Worm (Caenorhabditis elegans) whole organism, L1 larva: ENCODE results near the gene F09B12.7.

Experiments used
- C34B4.2 ChIP-seq: sonication (generic microtip); optimal IDR thresholded peaks from 2 replicates; lab custom pipeline; 2017; ENCODE audit warnings: mild to moderate bottlenecking, missing genetic modification characterization, missing compliant biosample characterization
- Y116A8C.19 ChIP-seq: sonication (generic microtip); optimal IDR thresholded peaks from 2 replicates; lab custom pipeline; 2016; ENCODE audit warnings: missing compliant biosample characterization, missing genetic modification characterization, borderline replicate concordance
- aly-2 ChIP-seq: fragments of 150-350 bp; optimal IDR thresholded peaks from 2 replicates; lab custom pipeline; 2014; ENCODE audit warnings: missing biosample characterization, missing genetic modification characterization
- ceh-88 ChIP-seq: fragments of 200-800 bp; sonication (Bioruptor generic); IDR thresholded peaks from 2 replicates; pipeline ENCODE4 v1.3.6; 2022; ENCODE audit warnings: missing genetic modification characterization, missing compliant biosample characterization
- ceh-90 ChIP-seq: sonication (generic microtip); optimal IDR thresholded peaks from 2 replicates; lab custom pipeline; 2016; ENCODE audit warnings: missing genetic modification characterization, missing compliant biosample characterization
- ces-1 ChIP-seq: fragments of 150-350 bp; optimal IDR thresholded peaks from 2 replicates; lab custom pipeline; 2014; ENCODE audit warnings: missing biosample characterization, missing genetic modification reagents, missing genetic modification characterization
- dpl-1 ChIP-seq, 3 experiments: fragments of 150-350 bp in 2 of 3; sonication (generic microtip) in 1 of 3; optimal IDR thresholded peaks; 2 replicates each; lab custom pipeline; 2014 to 2017; ENCODE audit warnings: missing biosample characterization in 3 of 3, missing genetic modification characterization in 3 of 3, missing genetic modification reagents in 3 of 3
- dsc-1 ChIP-seq: sonication (generic microtip); optimal IDR thresholded peaks from 2 replicates; lab custom pipeline; 2016; ENCODE audit warnings: mild to moderate bottlenecking, missing genetic modification characterization, missing compliant biosample characterization
- efl-1 ChIP-seq, 4 experiments: fragments of 150-350 bp; optimal IDR thresholded peaks in 3 of 4; peaks in 1 of 4; 1 replicate in 1 of 4; 2 replicates in 3 of 4; lab custom pipeline; 2014; ENCODE audit warnings: missing biosample characterization in 2 of 4, missing genetic modification characterization in 2 of 4, missing genetic modification reagents in 2 of 4
- egl-27 ChIP-seq, 2 experiments: fragments of 150-350 bp in 1 of 2; sonication (generic microtip); optimal IDR thresholded peaks; 3 replicates each; lab custom pipeline; 2017 to 2018; ENCODE audit warnings: missing biosample characterization in 2 of 2, missing genetic modification characterization in 2 of 2, missing genetic modification reagents in 2 of 2
- elt-2 ChIP-seq: sonication (generic microtip); optimal IDR thresholded peaks from 2 replicates; lab custom pipeline; 2016; ENCODE audit warnings: missing genetic modification characterization, mild to moderate bottlenecking, inconsistent platforms, missing compliant biosample characterization, missing genetic modification reagents
- elt-3 ChIP-seq, 6 experiments: fragments of 150-350 bp in 1 of 6; sonication (generic microtip); optimal IDR thresholded peaks; 2 replicates each; lab custom pipeline; 2017 to 2018; ENCODE audit warnings: missing biosample characterization in 6 of 6, missing genetic modification characterization in 6 of 6, inconsistent platforms in 1 of 6
- ets-5 ChIP-seq: fragments of 200-800 bp; sonication (Bioruptor generic); IDR thresholded peaks from 2 replicates; pipeline ENCODE4 v1.3.6; 2022; ENCODE audit warnings: missing genetic modification characterization, missing compliant biosample characterization
- fkh-10 ChIP-seq: sonication (generic microtip); optimal IDR thresholded peaks from 2 replicates; lab custom pipeline; 2017; ENCODE audit warnings: missing biosample characterization, missing genetic modification reagents, missing genetic modification characterization
- fos-1 ChIP-seq: fragments of 150-350 bp; optimal IDR thresholded peaks from 2 replicates; lab custom pipeline; 2014; ENCODE audit warnings: missing biosample characterization, missing genetic modification characterization
- irx-1 ChIP-seq: sonication (generic microtip); optimal IDR thresholded peaks from 2 replicates; lab custom pipeline; 2016; ENCODE audit warnings: missing genetic modification characterization, missing compliant biosample characterization
- isw-1 ChIP-seq: fragments of 200-800 bp; sonication (Bioruptor generic); IDR thresholded peaks from 2 replicates; pipeline ENCODE4 v1.3.6; 2022; ENCODE audit warnings: missing genetic modification characterization, missing compliant biosample characterization
- lin-14 ChIP-seq: fragments of 200-800 bp; sonication (Bioruptor generic); optimal IDR thresholded peaks from 2 replicates; lab custom pipeline; 2018; ENCODE audit warnings: mild to moderate bottlenecking, missing genetic modification characterization, moderate library complexity, missing compliant biosample characterization
- lin-15B ChIP-seq: fragments of 150-350 bp; sonication (generic microtip); optimal IDR thresholded peaks from 3 replicates; lab custom pipeline; 2014; ENCODE audit warnings: missing biosample characterization, missing genetic modification characterization
- lin-35 ChIP-seq, 2 experiments: fragments of 150-350 bp; optimal IDR thresholded peaks; 2 replicates each; lab custom pipeline; 2014; ENCODE audit warnings: missing biosample characterization in 2 of 2, missing genetic modification characterization in 2 of 2, missing genetic modification reagents in 2 of 2
- lsy-2 ChIP-seq, 2 experiments: fragments of 150-350 bp; optimal IDR thresholded peaks; 2 replicates each; lab custom pipeline; 2014; ENCODE audit warnings: missing biosample characterization in 2 of 2, missing genetic modification characterization in 2 of 2
- mep-1 ChIP-seq: fragments of 150-350 bp; optimal IDR thresholded peaks from 2 replicates; lab custom pipeline; 2014; ENCODE audit warnings: missing biosample characterization, missing genetic modification characterization
- nhr-12 ChIP-seq: sonication (generic microtip); optimal IDR thresholded peaks from 2 replicates; lab custom pipeline; 2017; ENCODE audit warnings: missing biosample characterization, missing genetic modification characterization
- nhr-20 ChIP-seq: sonication (generic microtip); optimal IDR thresholded peaks from 2 replicates; lab custom pipeline; 2016; ENCODE audit warnings: mild to moderate bottlenecking, missing genetic modification characterization, missing compliant biosample characterization
- nhr-237 ChIP-seq: fragments of 150-350 bp; optimal IDR thresholded peaks from 2 replicates; lab custom pipeline; 2014; ENCODE audit warnings: missing biosample characterization, missing genetic modification characterization
- nhr-84 ChIP-seq: sonication (generic microtip); optimal IDR thresholded peaks from 2 replicates; lab custom pipeline; 2017; ENCODE audit warnings: missing biosample characterization, missing genetic modification characterization
- pqm-1 ChIP-seq: sonication (generic microtip); optimal IDR thresholded peaks from 3 replicates; lab custom pipeline; 2017; ENCODE audit warnings: missing biosample characterization, missing genetic modification characterization
- skn-1 ChIP-seq: fragments of 150-350 bp; optimal IDR thresholded peaks from 2 replicates; lab custom pipeline; 2014; ENCODE audit warnings: missing biosample characterization, missing genetic modification characterization
- snpc-4 ChIP-seq: fragments of 150-350 bp; optimal IDR thresholded peaks from 2 replicates; lab custom pipeline; 2014; ENCODE audit warnings: missing biosample characterization, missing genetic modification characterization
- snu-23 ChIP-seq: sonication (generic microtip); optimal IDR thresholded peaks from 2 replicates; lab custom pipeline; 2016; ENCODE audit warnings: missing genetic modification characterization, missing compliant biosample characterization
- sox-4 ChIP-seq: sonication (generic microtip); optimal IDR thresholded peaks from 2 replicates; lab custom pipeline; 2016; ENCODE audit warnings: missing genetic modification characterization, missing compliant biosample characterization
- sup-37 ChIP-seq: fragments of 200-800 bp; sonication (Bioruptor generic); optimal IDR thresholded peaks from 2 replicates; lab custom pipeline; 2018; ENCODE audit warnings: mild to moderate bottlenecking, missing genetic modification characterization, missing compliant biosample characterization
- swsn-7 ChIP-seq: sonication (generic microtip); optimal IDR thresholded peaks from 2 replicates; lab custom pipeline; 2016; ENCODE audit warnings: missing genetic modification characterization, missing compliant biosample characterization
- tbx-2 ChIP-seq: sonication (generic microtip); optimal IDR thresholded peaks from 2 replicates; lab custom pipeline; 2016; ENCODE audit warnings: missing genetic modification characterization, missing compliant biosample characterization
- tlp-1 ChIP-seq: fragments of 150-350 bp; optimal IDR thresholded peaks from 2 replicates; lab custom pipeline; 2014; ENCODE audit warnings: missing biosample characterization, missing genetic modification characterization
- unc-62 ChIP-seq: fragments of 150-350 bp; optimal IDR thresholded peaks from 2 replicates; lab custom pipeline; 2014; ENCODE audit warnings: missing biosample characterization, missing genetic modification reagents, missing genetic modification characterization
- unc-98 ChIP-seq: fragments of 200-800 bp; sonication (Bioruptor generic); IDR thresholded peaks from 2 replicates; pipeline ENCODE4 v1.3.6; 2022; ENCODE audit warnings: missing genetic modification characterization, missing compliant biosample characterization
- zip-4 ChIP-seq: fragments of 200-800 bp; sonication (Bioruptor generic); optimal IDR thresholded peaks from 2 replicates; lab custom pipeline; 2018; ENCODE audit warnings: mild to moderate bottlenecking, missing genetic modification characterization, moderate library complexity, missing compliant biosample characterization
- ztf-4 ChIP-seq: fragments of 150-350 bp; optimal IDR thresholded peaks from 2 replicates; lab custom pipeline; 2014; ENCODE audit warnings: missing biosample characterization, missing genetic modification characterization

The F09B12.7 gene

DNA sequence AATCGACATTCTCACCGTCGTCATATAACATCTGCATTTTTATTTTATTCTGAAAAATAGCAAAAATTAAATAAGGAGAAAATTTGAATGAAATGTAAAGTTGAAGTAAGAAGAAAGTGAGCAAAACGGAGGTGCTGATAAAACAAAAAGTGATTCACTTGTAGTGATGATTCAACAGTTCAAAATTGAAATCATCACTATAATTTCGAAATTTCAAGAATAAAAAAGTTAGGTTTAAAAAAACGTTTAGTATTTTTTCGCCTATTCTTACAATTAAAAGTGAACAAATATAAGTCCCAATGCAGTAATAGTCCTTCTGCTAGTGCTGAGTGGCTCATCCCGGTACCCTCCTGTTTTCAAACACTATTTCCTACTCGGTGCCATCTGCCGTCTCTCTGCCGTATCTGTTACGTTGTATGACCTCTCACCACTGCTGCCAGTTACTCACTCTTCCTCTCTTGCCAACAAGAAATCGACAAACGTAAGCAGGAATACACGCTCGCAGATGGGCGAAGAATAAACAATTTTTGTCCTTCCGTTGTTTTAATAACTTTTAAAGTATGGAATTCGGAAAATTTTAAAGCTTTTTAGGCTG lies 5.6 kb upstream of the F09B12.7 start, which contains the start of gene dhhc-1 (continued):
- peak in 1 of 2 experiments; percentile 30 for TF ChIP-seq efl-1 (optimal IDR thresholded peaks at IDR 0.05; lab: Kevin White, UChicago)
- TF ChIP-seq efl-1 (GFP tag; optimal IDR thresholded peaks at IDR 0.05 in 1 of 2; lab: Kevin White, UChicago), result no peak

DNA sequence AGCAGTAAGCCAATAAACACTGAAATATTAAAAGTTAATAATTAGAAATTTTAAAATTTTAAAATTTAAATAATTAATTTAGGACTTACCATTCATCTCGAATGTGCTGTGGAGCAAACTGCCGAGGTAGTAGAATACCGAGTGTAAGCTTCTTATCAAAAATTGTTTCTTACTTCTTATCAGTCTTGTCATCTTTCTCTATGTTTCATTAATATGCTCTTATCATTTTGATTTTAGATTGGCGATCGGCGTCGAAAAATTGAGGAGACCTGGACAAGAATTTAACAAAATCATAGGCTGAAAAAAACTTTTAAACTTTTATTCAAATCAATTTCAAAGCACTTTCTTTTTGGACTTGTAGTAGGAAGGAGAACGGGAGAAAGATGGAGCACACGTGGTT lies 2.9 kb upstream of the F09B12.7 start, which contains the start of gene F09B12.3:
TSS of gene F09B12.3 (minus strand) at position 192 of the 400 bp plus-strand sequence.
- TF ChIP-seq tlp-1 (tag; lab: Kevin White, UChicago) (peak; percentile 33), nhr-12 (tag; lab: Kevin White, UChicago) (no peak), pqm-1 (peak; percentile 55), lin-14 (GFP tag; lab: Kevin White, UChicago) (no peak), skn-1 (no peak), elt-2 (tag; lab: Kevin White, UChicago) (peak; percentile 77), mep-1 (tag; lab: Kevin White, UChicago) (no peak)

- no peak for TF ChIP-seq elt-3 (tag; optimal IDR thresholded peaks at IDR 0.05; lab: Kevin White, UChicago)
- no peak for TF ChIP-seq lsy-2 (tag; optimal IDR thresholded peaks at IDR 0.05; lab: Kevin White, UChicago)
- TF ChIP-seq unc-98 (GFP tag; lab: Robert Waterston, UW), result no peak
- no peak for TF ChIP-seq ces-1 (GFP tag; lab: Kevin White, UChicago)
- TF ChIP-seq ceh-88, result no peak
- no peak for TF ChIP-seq Y116A8C.19 (tag; lab: Kevin White, UChicago)
- TF ChIP-seq lin-14 (GFP tag; lab: Kevin White, UChicago), result no peak
- no peak for TF ChIP-seq swsn-7
- TF ChIP-seq nhr-237, result no peak
- TF ChIP-seq fos-1 (tag; lab: Kevin White, UChicago), result no peak
- TF ChIP-seq snu-23, result no peak
- TF ChIP-seq ets-5 (GFP tag; lab: Robert Waterston, UW), result no peak
- no peak for TF ChIP-seq irx-1
- TF ChIP-seq dpl-1 (GFP tag; optimal IDR thresholded peaks at IDR 0.05; lab: Kevin White, UChicago), result no peak
- TF ChIP-seq lin-35 (GFP tag; optimal IDR thresholded peaks at IDR 0.05; lab: Kevin White, UChicago), result no peak
- TF ChIP-seq tbx-2 (tag; lab: Kevin White, UChicago), result no peak
These were observed 1.4 kb upstream of the F09B12.7 start for ce11 chrX:15096277-15096676.

ce11 chrX:15092775-15093386 lies 2.0 kb downstream of the F09B12.7 start:
- TF ChIP-seq lin-15B (tag; lab: Kevin White, UChicago), result no peak
- peak; percentile 74 for TF ChIP-seq snpc-4 (tag; lab: Kevin White, UChicago)
- no peak for TF ChIP-seq efl-1 (optimal IDR thresholded peaks at IDR 0.05; lab: Kevin White, UChicago)
- peak in 1 of 2 experiments; percentile 87 for TF ChIP-seq efl-1 (GFP tag; optimal IDR thresholded peaks at IDR 0.05 in 1 of 2; lab: Kevin White, UChicago)
- TF ChIP-seq, all 84 proteins: peak for 2

ce11 chrX:15089123-15089522 lies 5.8 kb downstream of the F09B12.7 start, which contains the start of gene flr-4:
TSS of gene flr-4 (plus strand) at chrX:15089397.
- TF ChIP-seq elt-2 (tag; lab: Kevin White, UChicago) (peak; percentile 45), lin-35 (GFP tag; optimal IDR thresholded peaks at IDR 0.05; lab: Kevin White, UChicago) (peak in 1 of 2 experiments; percentile 16), unc-62 (GFP tag; lab: Kevin White, UChicago) (no peak), fos-1 (tag; lab: Kevin White, UChicago) (no peak)

- TF ChIP-seq tbx-2 (tag; lab: Kevin White, UChicago), result no peak
- TF ChIP-seq dsc-1 (tag; lab: Kevin White, UChicago), result no peak
- no peak for TF ChIP-seq isw-1 (GFP tag; lab: Robert Waterston, UW)
- no peak for TF ChIP-seq elt-2 (tag; lab: Kevin White, UChicago)
- TF ChIP-seq zip-4 (GFP tag; lab: Kevin White, UChicago), result no peak
- no peak for TF ChIP-seq nhr-84 (tag; lab: Kevin White, UChicago)
- no peak for TF ChIP-seq egl-27 (tag; optimal IDR thresholded peaks at IDR 0.05; lab: Kevin White, UChicago)
- no peak for TF ChIP-seq elt-3 (tag; optimal IDR thresholded peaks at IDR 0.05; lab: Kevin White, UChicago)
- TF ChIP-seq sup-37, result no peak
- no peak for TF ChIP-seq irx-1
- TF ChIP-seq sox-4, result no peak
- no peak for TF ChIP-seq C34B4.2 (tag; lab: Kevin White, UChicago)
- TF ChIP-seq lsy-2 (tag; optimal IDR thresholded peaks at IDR 0.05; lab: Kevin White, UChicago), result no peak
- no peak for TF ChIP-seq ztf-4 (tag; lab: Kevin White, UChicago)
- TF ChIP-seq snu-23, result no peak
- TF ChIP-seq ceh-90 (tag; lab: Kevin White, UChicago), result no peak
- no peak for TF ChIP-seq nhr-20 (tag; lab: Kevin White, UChicago)
- TF ChIP-seq lin-14 (GFP tag; lab: Kevin White, UChicago), result no peak
- TF ChIP-seq fkh-10 (GFP tag; lab: Kevin White, UChicago), result no peak
- TF ChIP-seq aly-2 (tag; lab: Kevin White, UChicago), result no peak
These were observed 7.1 kb downstream of the F09B12.7 start for ce11 chrX:15087752-15088151.
